Fruit fly (Drosophila melanogaster): ENCODE measurements around the gene comm3.

The comm3 gene

DNA sequence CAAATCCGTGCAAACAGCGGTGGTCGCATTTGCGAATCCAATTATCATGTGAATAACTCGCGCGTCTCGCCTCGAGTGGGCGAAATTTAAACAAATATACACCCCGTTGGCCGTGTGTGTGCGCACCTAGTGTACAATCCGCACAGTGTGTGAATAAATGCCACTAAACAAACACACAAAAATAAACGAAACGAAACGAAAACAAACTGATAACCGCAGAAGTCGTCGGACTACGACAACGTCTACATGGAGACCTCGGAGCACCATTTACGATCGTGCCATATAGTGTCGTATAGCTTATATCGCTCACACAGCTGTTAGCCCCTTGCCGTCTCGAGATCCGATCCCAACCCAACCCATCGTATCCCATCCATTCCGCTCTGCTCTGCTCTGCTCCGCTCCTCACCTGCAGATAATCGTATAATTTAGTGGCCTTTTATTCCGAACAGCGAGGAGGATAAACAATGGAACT, 81.0 kb downstream of the comm3 start (continued):
- TF ChIP-seq z (GFP tag; IDR thresholded peaks at IDR 0.05), result no peak
- TF ChIP-seq CG12236 (GFP tag; optimal IDR thresholded peaks at IDR 0.05), result peak; percentile 25
- peak; percentile 74 for TF ChIP-seq bab2 (GFP tag; optimal IDR thresholded peaks at IDR 0.05)
- TF ChIP-seq tgo (GFP tag; IDR thresholded peaks at IDR 0.05), result peak; percentile 30; the same call in 1 of the 3 replicates
- no peak for TF ChIP-seq ken (GFP tag; IDR thresholded peaks at IDR 0.05)
- no peak for TF ChIP-seq Ada2b (GFP tag; IDR thresholded peaks at IDR 0.05)
- TF ChIP-seq gcm (GFP tag; optimal IDR thresholded peaks at IDR 0.05), result peak; percentile 55
- TF ChIP-seq CG11085 (GFP tag; IDR thresholded peaks at IDR 0.05), result no peak
- no peak for TF ChIP-seq az2 (GFP tag; optimal IDR thresholded peaks at IDR 0.05)
- no peak; the same call in 1 of the 2 replicates for TF ChIP-seq CG4360 (GFP tag; IDR thresholded peaks at IDR 0.05)
- TF ChIP-seq CG7372 (GFP tag; IDR thresholded peaks at IDR 0.05), result no peak
- TF ChIP-seq Lpt (GFP tag; optimal IDR thresholded peaks at IDR 0.05), result no peak
- TF ChIP-seq CG11456 (GFP tag; IDR thresholded peaks at IDR 0.05), result 0 out of 3 replicates have a peak, but pooled peaks have one; percentile 67
- TF ChIP-seq Bteb2 (GFP tag; optimal IDR thresholded peaks at IDR 0.05), result peak; percentile 8
- no peak for TF ChIP-seq gce (GFP tag; IDR thresholded peaks at IDR 0.05)
- no peak for TF ChIP-seq fru (optimal IDR thresholded peaks at IDR 0.05)
- no peak for TF ChIP-seq tio (GFP tag; optimal IDR thresholded peaks at IDR 0.05)
- TF ChIP-seq otp (GFP tag; IDR thresholded peaks at IDR 0.05), result peak; percentile 52; the same call in 1 of the 3 replicates
- no peak for TF ChIP-seq CG1832 (GFP tag; optimal IDR thresholded peaks at IDR 0.05)
- TF ChIP-seq HHEX (GFP tag; optimal IDR thresholded peaks at IDR 0.05), result peak; percentile 90
- peak; percentile 88 for TF ChIP-seq ATbp (GFP tag; optimal IDR thresholded peaks at IDR 0.05)
- peak; percentile 87 for TF ChIP-seq CG6813 (GFP tag; optimal IDR thresholded peaks at IDR 0.05)
- TF ChIP-seq ind (GFP tag; optimal IDR thresholded peaks at IDR 0.05), result no peak
- 0 out of 2 replicates have a peak, but pooled peaks have one; percentile 17 for TF ChIP-seq stc (GFP tag; IDR thresholded peaks at IDR 0.05)
- TF ChIP-seq Ets97D (GFP tag; optimal IDR thresholded peaks at IDR 0.05), result no peak
- peak; percentile 47 for TF ChIP-seq CG3838 (GFP tag; optimal IDR thresholded peaks at IDR 0.05)
- no peak for TF ChIP-seq klu (GFP tag; IDR thresholded peaks at IDR 0.05)
- TF ChIP-seq CG7556 (GFP tag; optimal IDR thresholded peaks at IDR 0.05), result peak; percentile 68
- no peak for TF ChIP-seq CG10147 (GFP tag; optimal IDR thresholded peaks at IDR 0.05)
- peak; percentile 42 for TF ChIP-seq CG8359 (GFP tag; optimal IDR thresholded peaks at IDR 0.05; ENCODE audit: borderline replicate concordance)
- peak; percentile 52 for TF ChIP-seq ash1 (GFP tag; optimal IDR thresholded peaks at IDR 0.05)
- TF ChIP-seq CG14441 (GFP tag; IDR thresholded peaks at IDR 0.05), result peak; percentile 60; the same call in 1 of the 2 replicates
- TF ChIP-seq CG30403 (GFP tag; optimal IDR thresholded peaks at IDR 0.05), result no peak
- TF ChIP-seq Hr3 (GFP tag; optimal IDR thresholded peaks at IDR 0.05), result no peak
- TF ChIP-seq D19B (GFP tag; optimal IDR thresholded peaks at IDR 0.05), result no peak
- TF ChIP-seq bbx (GFP tag; IDR thresholded peaks at IDR 0.05; ENCODE audit: partially characterized antibody), result no peak
- peak; percentile 39 for TF ChIP-seq CG1603 (tag; optimal IDR thresholded peaks at IDR 0.05)
- no peak for TF ChIP-seq ewg (GFP tag; optimal IDR thresholded peaks at IDR 0.05)
- TF ChIP-seq gfzf (GFP tag; optimal IDR thresholded peaks at IDR 0.05), result no peak
- no peak; the same call in 2 of the 3 replicates for TF ChIP-seq CG34224 (GFP tag; IDR thresholded peaks at IDR 0.05; ENCODE audit: partially characterized antibody)
- TF ChIP-seq CG6765 (GFP tag; optimal IDR thresholded peaks at IDR 0.05), result peak; percentile 87
- peak; percentile 38 for TF ChIP-seq CG13624 (GFP tag; optimal IDR thresholded peaks at IDR 0.05)
- 0 out of 2 replicates have a peak, but pooled peaks have one; percentile 37 for TF ChIP-seq CG10366 (GFP tag; IDR thresholded peaks at IDR 0.05)
- TF ChIP-seq CG6683 (GFP tag; optimal IDR thresholded peaks at IDR 0.05), result peak; percentile 42
- peak; percentile 69 for TF ChIP-seq vvl (GFP tag; IDR thresholded peaks at IDR 0.05)
- TF ChIP-seq CG6272 (GFP tag; IDR thresholded peaks at IDR 0.05), result no peak
- no peak for TF ChIP-seq zf30C (GFP tag; optimal IDR thresholded peaks at IDR 0.05)
- TF ChIP-seq CG11504 (tag; optimal IDR thresholded peaks at IDR 0.05), result no peak
- TF ChIP-seq CG9817 (tag; optimal IDR thresholded peaks at IDR 0.05), result peak; percentile 36
- TF ChIP-seq CG42726 (GFP tag; IDR thresholded peaks at IDR 0.05; ENCODE audit: partially characterized antibody), result no peak
- TF ChIP-seq ci (GFP tag; IDR thresholded peaks at IDR 0.05), result peak; percentile 89
